Worm (Caenorhabditis elegans): ENCODE results near the gene C25D7.10.

The C25D7.10 gene

ce11 chrV:15072738-15073137 is 5.5 kb downstream of the C25D7.10 start:
- TF ChIP-seq pes-1 (GFP tag; IDR thresholded peaks at IDR 0.05): no peak
- no peak for TF ChIP-seq hmbx-1 (tag; optimal IDR thresholded peaks at IDR 0.05)
- TF ChIP-seq tbx-11 (GFP tag; IDR thresholded peaks at IDR 0.05): 0 out of 2 replicates have a peak, but pooled peaks have one; percentile 24

DNA sequence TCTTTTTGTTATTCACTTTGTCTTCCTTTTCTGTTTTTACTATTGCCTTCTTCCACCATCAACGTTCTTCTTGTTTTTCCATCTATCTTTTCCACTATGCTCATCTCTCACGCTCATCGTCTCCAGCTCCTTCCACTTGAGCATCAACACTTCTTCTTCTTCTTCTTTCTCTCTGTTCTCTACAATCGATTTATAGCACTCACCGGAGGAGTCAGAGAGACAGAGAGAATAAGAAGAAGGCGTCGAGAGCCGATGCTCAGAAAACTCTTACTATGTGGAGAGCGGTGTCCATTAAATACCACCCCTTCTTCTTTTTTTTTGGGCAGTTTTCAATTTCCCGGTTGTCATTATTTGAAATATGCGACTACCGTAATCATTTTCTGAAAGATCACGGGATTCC is 7.6 kb downstream of the C25D7.10 start:
- TF ChIP-seq flt-1 (GFP tag; IDR thresholded peaks at IDR 0.05) (no peak), tbx-11 (GFP tag; IDR thresholded peaks at IDR 0.05) (no peak), ets-7 (tag; optimal IDR thresholded peaks at IDR 0.05) (no peak), sea-1 (GFP tag; conservative IDR thresholded peaks at IDR 0.05) (no peak), ama-1 (optimal IDR thresholded peaks at IDR 0.05) (no peak), ceh-36 (tag; optimal IDR thresholded peaks at IDR 0.05) (no peak), aly-1 (tag; optimal IDR thresholded peaks at IDR 0.05) (no peak), scrt-1 (GFP tag; IDR thresholded peaks at IDR 0.05) (no peak), ceh-13 (GFP tag; optimal IDR thresholded peaks at IDR 0.05) (no peak), hmg-4 (GFP tag; optimal IDR thresholded peaks at IDR 0.05) (no peak), hmbx-1 (tag; optimal IDR thresholded peaks at IDR 0.05) (no peak), B0310.2 (tag; optimal IDR thresholded peaks at IDR 0.05) (no peak), hnd-1 (tag; optimal IDR thresholded peaks at IDR 0.05) (no peak), tra-4 (tag; optimal IDR thresholded peaks at IDR 0.05) (no peak), F13C5.2 (tag; optimal IDR thresholded peaks at IDR 0.05) (no peak), tbx-37 (GFP tag; conservative IDR thresholded peaks at IDR 0.05) (no peak)

DNA sequence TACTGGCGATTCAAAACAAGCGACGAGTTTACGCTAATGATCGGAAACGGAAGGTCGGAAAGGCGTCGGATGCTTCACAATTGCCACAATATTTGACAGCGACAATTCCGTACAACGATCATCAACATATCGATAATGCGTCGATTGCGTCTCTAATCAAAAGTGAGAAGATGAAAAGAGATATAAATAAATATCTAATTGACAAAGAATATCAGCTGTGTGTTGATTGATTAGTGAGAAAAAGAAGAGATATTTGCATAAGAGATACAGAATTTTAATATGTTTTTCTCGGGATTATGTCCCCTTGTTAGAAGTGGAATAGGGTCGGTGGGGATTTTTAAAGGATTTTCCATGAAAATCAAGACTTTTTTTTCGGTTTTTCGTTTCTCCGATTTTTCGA is 11.3 kb downstream of the C25D7.10 start:
- TF ChIP-seq tbx-37 (GFP tag; conservative IDR thresholded peaks at IDR 0.05) (no peak), tbx-11 (GFP tag; IDR thresholded peaks at IDR 0.05) (no peak), ceh-13 (GFP tag; optimal IDR thresholded peaks at IDR 0.05) (no peak), hnd-1 (tag; optimal IDR thresholded peaks at IDR 0.05) (no peak), scrt-1 (GFP tag; IDR thresholded peaks at IDR 0.05) (no peak), flt-1 (GFP tag; IDR thresholded peaks at IDR 0.05) (no peak), sea-1 (GFP tag; conservative IDR thresholded peaks at IDR 0.05) (no peak), hmbx-1 (tag; optimal IDR thresholded peaks at IDR 0.05) (no peak), aly-1 (tag; optimal IDR thresholded peaks at IDR 0.05) (no peak), B0310.2 (tag; optimal IDR thresholded peaks at IDR 0.05) (no peak), tra-4 (tag; optimal IDR thresholded peaks at IDR 0.05) (no peak), ama-1 (optimal IDR thresholded peaks at IDR 0.05) (no peak), pes-1 (GFP tag; IDR thresholded peaks at IDR 0.05) (no peak), hmg-4 (GFP tag; optimal IDR thresholded peaks at IDR 0.05) (no peak), ets-7 (tag; optimal IDR thresholded peaks at IDR 0.05) (no peak), ceh-36 (tag; optimal IDR thresholded peaks at IDR 0.05) (no peak), F13C5.2 (tag; optimal IDR thresholded peaks at IDR 0.05) (no peak)

ce11 chrV:15082291-15082690 is 15.0 kb downstream of the C25D7.10 start, which contains the start of the genes C01G10.10 and C01G10.9:
C01G10.10 (minus strand) TSS chrV:15082441.
C01G10.9 (plus strand) TSS chrV:15082530.
- TF ChIP-seq ets-7 (tag; optimal IDR thresholded peaks at IDR 0.05) (no peak), scrt-1 (GFP tag; IDR thresholded peaks at IDR 0.05) (no peak), hmg-4 (GFP tag; optimal IDR thresholded peaks at IDR 0.05) (no peak), F13C5.2 (tag; optimal IDR thresholded peaks at IDR 0.05) (peak; percentile 31), tbx-11 (GFP tag; IDR thresholded peaks at IDR 0.05) (no peak), sea-1 (GFP tag; conservative IDR thresholded peaks at IDR 0.05) (no peak), ceh-13 (GFP tag; optimal IDR thresholded peaks at IDR 0.05) (no peak), tra-4 (tag; optimal IDR thresholded peaks at IDR 0.05) (peak; percentile 4), flt-1 (GFP tag; IDR thresholded peaks at IDR 0.05) (no peak), pes-1 (GFP tag; IDR thresholded peaks at IDR 0.05) (no peak), ama-1 (optimal IDR thresholded peaks at IDR 0.05) (no peak), aly-1 (tag; optimal IDR thresholded peaks at IDR 0.05) (no peak), tbx-37 (GFP tag; conservative IDR thresholded peaks at IDR 0.05) (peak; percentile 60), ceh-36 (tag; optimal IDR thresholded peaks at IDR 0.05) (no peak), B0310.2 (tag; optimal IDR thresholded peaks at IDR 0.05) (no peak), hnd-1 (tag; optimal IDR thresholded peaks at IDR 0.05) (no peak)

DNA sequence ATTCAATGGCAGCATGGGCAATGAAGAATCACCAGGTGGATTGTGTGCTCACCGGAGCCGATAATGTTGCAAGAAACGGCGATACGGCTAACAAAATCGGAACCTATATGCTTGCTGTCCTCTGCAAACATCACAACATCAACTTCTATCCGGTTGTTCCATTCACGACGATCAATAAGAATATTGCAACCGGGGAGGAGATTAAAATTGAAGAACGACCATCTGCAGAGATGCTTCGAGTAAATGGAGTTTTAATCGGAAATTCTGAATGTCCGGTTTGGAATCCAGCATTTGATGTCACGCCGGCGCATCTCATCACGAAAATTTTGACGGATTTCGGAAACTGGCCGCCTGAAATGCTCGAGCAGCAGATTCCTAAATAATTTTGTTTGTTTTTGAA is 16.4 kb downstream of the C25D7.10 start:
- TF ChIP-seq sea-1 (GFP tag; conservative IDR thresholded peaks at IDR 0.05) (peak; percentile 62; the same call in 1 of the 2 replicates), B0310.2 (tag; optimal IDR thresholded peaks at IDR 0.05) (no peak)

DNA sequence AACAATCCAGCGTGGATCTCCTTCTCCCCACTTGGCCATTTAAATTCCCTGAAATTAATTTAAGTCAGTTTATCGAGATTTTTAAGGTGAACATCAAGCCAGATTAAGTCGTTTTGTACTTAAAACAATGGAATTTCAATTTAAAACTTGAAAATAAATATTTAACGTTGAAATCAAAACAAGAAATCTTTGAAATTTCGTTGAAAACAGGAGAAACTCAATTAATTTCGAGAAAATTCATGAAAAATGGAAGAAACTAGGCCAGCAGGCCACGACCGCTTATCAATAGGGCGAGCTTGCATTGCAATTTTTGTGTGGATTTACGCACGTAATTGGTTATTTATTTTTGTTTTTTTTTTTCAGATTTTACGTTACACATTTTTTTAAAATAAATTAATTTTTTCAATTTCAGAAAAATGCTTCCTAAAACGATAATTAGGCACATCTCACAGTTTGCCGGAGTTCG is 18.1 kb downstream of the C25D7.10 start, which contains the start of the genes ahsa-1 and C01G10.7:
Gene ahsa-1, minus strand, starts transcription at position 51 of the 466 bp plus-strand sequence.
Gene C01G10.7, plus strand, starts transcription at position 413 of the 466 bp plus-strand sequence.
- TF ChIP-seq hnd-1 (tag; optimal IDR thresholded peaks at IDR 0.05) (peak; percentile 10), scrt-1 (GFP tag; IDR thresholded peaks at IDR 0.05) (no peak), tbx-37 (GFP tag; conservative IDR thresholded peaks at IDR 0.05) (peak; percentile 70), pes-1 (GFP tag; IDR thresholded peaks at IDR 0.05) (peak; percentile 78), ceh-13 (GFP tag; optimal IDR thresholded peaks at IDR 0.05) (no peak), aly-1 (tag; optimal IDR thresholded peaks at IDR 0.05) (no peak), sea-1 (GFP tag; conservative IDR thresholded peaks at IDR 0.05) (no peak), ets-7 (tag; optimal IDR thresholded peaks at IDR 0.05) (peak; percentile 16), flt-1 (GFP tag; IDR thresholded peaks at IDR 0.05) (0 out of 2 replicates have a peak, but pooled peaks have one; percentile 24), hmg-4 (GFP tag; optimal IDR thresholded peaks at IDR 0.05) (no peak), F13C5.2 (tag; optimal IDR thresholded peaks at IDR 0.05) (peak; percentile 64), ceh-36 (tag; optimal IDR thresholded peaks at IDR 0.05) (no peak), hmbx-1 (tag; optimal IDR thresholded peaks at IDR 0.05) (peak; percentile 6)

DNA sequence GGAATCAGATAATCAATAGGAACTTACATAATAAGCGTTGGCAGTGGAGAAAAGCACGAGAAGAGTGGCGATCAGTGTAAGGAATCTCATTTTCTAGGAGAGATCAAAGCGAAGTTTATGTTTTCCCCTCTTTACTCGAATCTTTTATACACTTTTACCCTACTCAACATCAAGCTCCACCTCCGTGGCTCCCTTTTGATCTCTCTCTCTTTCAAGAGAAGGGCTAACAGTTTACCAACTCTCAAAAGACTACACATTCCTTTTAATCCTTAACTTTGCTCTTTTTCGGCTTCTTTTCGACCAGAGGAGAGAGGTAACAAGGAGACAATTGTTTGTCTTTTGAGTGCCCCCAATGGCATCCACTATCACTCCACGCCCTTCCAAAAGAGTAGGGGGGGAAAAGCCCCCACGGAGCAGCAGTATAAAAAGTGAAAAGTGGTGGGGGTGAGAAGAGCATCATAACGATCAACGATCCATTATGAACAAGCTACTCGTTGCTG is 20.0 kb downstream of the C25D7.10 start, which contains the start of the genes C01G10.15 and C01G10.6:
Gene C01G10.15, minus strand, starts transcription at position 101 of the 500 bp plus-strand sequence.
Gene C01G10.6, plus strand, starts transcription at position 450 of the 500 bp plus-strand sequence.
- TF ChIP-seq hmg-4 (GFP tag; optimal IDR thresholded peaks at IDR 0.05) (no peak), flt-1 (GFP tag; IDR thresholded peaks at IDR 0.05) (no peak), pes-1 (GFP tag; IDR thresholded peaks at IDR 0.05) (no peak), scrt-1 (GFP tag; IDR thresholded peaks at IDR 0.05) (no peak), ets-7 (tag; optimal IDR thresholded peaks at IDR 0.05) (no peak)

Measured in whole organism, early embryonic.